Worm (Caenorhabditis elegans) whole organism, late embryonic: ENCODE measurements around the gene F36H9.5.

Source experiments
- C38D4.7 ChIP-seq: fragments of 200-800 bp; sonication (Bioruptor generic); optimal IDR thresholded peaks from 2 replicates; lab custom pipeline; 2018; ENCODE audit warnings: mild to moderate bottlenecking, missing genetic modification characterization, moderate library complexity, missing compliant biosample characterization
- K02D7.2 ChIP-seq: sonication (generic microtip); optimal IDR thresholded peaks from 2 replicates; lab custom pipeline; 2017; ENCODE audit warnings: mild to moderate bottlenecking, missing genetic modification characterization, missing compliant biosample characterization
- T23F11.4 ChIP-seq: fragments of 200-800 bp; sonication (Bioruptor generic); optimal IDR thresholded peaks from 2 replicates; lab custom pipeline; 2018; ENCODE audit warnings: mild to moderate bottlenecking, missing genetic modification characterization, missing compliant biosample characterization
- Y22D7AL.16 ChIP-seq: sonication (generic microtip); optimal IDR thresholded peaks from 2 replicates; lab custom pipeline; 2016; ENCODE audit warnings: missing genetic modification characterization, missing compliant biosample characterization
- ama-1 ChIP-seq: fragments of 150-350 bp; optimal IDR thresholded peaks from 2 replicates; lab custom pipeline; 2014
- ceh-14 ChIP-seq: sonication (generic microtip); optimal IDR thresholded peaks from 2 replicates; lab custom pipeline; 2016; ENCODE audit warnings: missing genotype, missing genetic modification characterization, missing compliant biosample characterization
- ceh-19 ChIP-seq: fragments of 200-800 bp; sonication (Bioruptor generic); optimal IDR thresholded peaks from 2 replicates; lab custom pipeline; 2018; ENCODE audit warnings: mild to moderate bottlenecking, missing genetic modification characterization, missing compliant biosample characterization
- ceh-2 ChIP-seq: sonication (generic microtip); optimal IDR thresholded peaks from 2 replicates; lab custom pipeline; 2016; ENCODE audit warnings: missing genotype, missing genetic modification characterization, missing compliant biosample characterization
- ceh-22 ChIP-seq: sonication (generic microtip); optimal IDR thresholded peaks from 2 replicates; lab custom pipeline; 2017; ENCODE audit warnings: missing biosample characterization, missing genetic modification characterization
- ceh-24 ChIP-seq: sonication (generic microtip); optimal IDR thresholded peaks from 2 replicates; lab custom pipeline; 2016; ENCODE audit warnings: mild to moderate bottlenecking, missing genetic modification characterization, missing compliant biosample characterization
- ceh-31 ChIP-seq: sonication (generic microtip); optimal IDR thresholded peaks from 2 replicates; lab custom pipeline; 2016; ENCODE audit warnings: missing genetic modification characterization, missing compliant biosample characterization
- ceh-34 ChIP-seq: sonication (generic microtip); optimal IDR thresholded peaks from 2 replicates; lab custom pipeline; 2016; ENCODE audit warnings: mild to moderate bottlenecking, missing genetic modification characterization, missing compliant biosample characterization
- ceh-45 ChIP-seq: fragments of 200-800 bp; sonication (Bioruptor generic); IDR thresholded peaks from 2 replicates; pipeline ENCODE4 v1.3.6; 2022; ENCODE audit warnings: missing genetic modification reagents, missing genetic modification characterization, missing compliant biosample characterization
- ceh-48 ChIP-seq: sonication (generic microtip); optimal IDR thresholded peaks from 2 replicates; lab custom pipeline; 2016; ENCODE audit warnings: missing genetic modification characterization, inconsistent platforms, missing compliant biosample characterization
- ceh-9 ChIP-seq: sonication (generic microtip); optimal IDR thresholded peaks from 2 replicates; lab custom pipeline; 2016; ENCODE audit warnings: mild to moderate bottlenecking, missing genetic modification characterization, inconsistent platforms, missing compliant biosample characterization
- dmd-4 ChIP-seq: sonication (generic microtip); optimal IDR thresholded peaks from 2 replicates; lab custom pipeline; 2016; ENCODE audit warnings: borderline replicate concordance, missing genetic modification characterization, missing compliant biosample characterization
- elt-2 ChIP-seq: sonication (generic microtip); optimal IDR thresholded peaks from 2 replicates; lab custom pipeline; 2016; ENCODE audit warnings: missing genetic modification reagents, missing genetic modification characterization, missing compliant biosample characterization
- ets-4 ChIP-seq: sonication (generic microtip); optimal IDR thresholded peaks from 2 replicates; lab custom pipeline; 2016; ENCODE audit warnings: missing genetic modification characterization, missing compliant biosample characterization
- eyg-1 ChIP-seq: sonication (generic microtip); optimal IDR thresholded peaks from 2 replicates; lab custom pipeline; 2016; ENCODE audit warnings: missing genotype, missing genetic modification characterization, missing compliant biosample characterization
- fkh-10 ChIP-seq: fragments of 150-350 bp; optimal IDR thresholded peaks from 2 replicates; lab custom pipeline; 2014; ENCODE audit warnings: missing biosample characterization, missing genetic modification reagents, missing genetic modification characterization
- fkh-6 ChIP-seq: sonication (generic microtip); optimal IDR thresholded peaks from 2 replicates; lab custom pipeline; 2016; ENCODE audit warnings: missing genetic modification characterization, missing compliant biosample characterization
- gmeb-2 ChIP-seq: sonication (generic microtip); optimal IDR thresholded peaks from 2 replicates; lab custom pipeline; 2016; ENCODE audit warnings: missing genetic modification characterization, inconsistent platforms, missing compliant biosample characterization
- hlh-13 ChIP-seq: fragments of 200-800 bp; sonication (Bioruptor generic); optimal IDR thresholded peaks from 2 replicates; lab custom pipeline; 2018; ENCODE audit warnings: mild to moderate bottlenecking, missing genetic modification characterization, missing compliant biosample characterization
- hlh-15 ChIP-seq: sonication (generic microtip); optimal IDR thresholded peaks from 2 replicates; lab custom pipeline; 2016; ENCODE audit warnings: missing genetic modification characterization, missing compliant biosample characterization
- hlh-6 ChIP-seq: sonication (generic microtip); optimal IDR thresholded peaks from 2 replicates; lab custom pipeline; 2016; ENCODE audit warnings: missing genotype, missing genetic modification characterization, missing compliant biosample characterization
- hlh-8 ChIP-seq: sonication (generic microtip); optimal IDR thresholded peaks from 2 replicates; lab custom pipeline; 2016; ENCODE audit warnings: missing genotype, missing genetic modification characterization, missing compliant biosample characterization
- lim-6 ChIP-seq: sonication (generic microtip); optimal IDR thresholded peaks from 2 replicates; lab custom pipeline; 2016; ENCODE audit warnings: missing genetic modification characterization, missing compliant biosample characterization
- lin-11 ChIP-seq: fragments of 200-800 bp; sonication (Bioruptor generic); optimal IDR thresholded peaks from 2 replicates; lab custom pipeline; 2018; ENCODE audit warnings: mild to moderate bottlenecking, missing genetic modification characterization, missing compliant biosample characterization
- madf-2 ChIP-seq: sonication (generic microtip); optimal IDR thresholded peaks from 2 replicates; lab custom pipeline; 2017; ENCODE audit warnings: missing genetic modification characterization, missing compliant biosample characterization
- nfya-1 ChIP-seq: sonication (generic microtip); optimal IDR thresholded peaks from 2 replicates; lab custom pipeline; 2017; ENCODE audit warnings: missing genetic modification characterization, mild to moderate bottlenecking, missing compliant biosample characterization, antibody characterized with exemption, moderate library complexity
- nhr-232 ChIP-seq: sonication (generic microtip); optimal IDR thresholded peaks from 2 replicates; lab custom pipeline; 2016; ENCODE audit warnings: missing genetic modification characterization, missing compliant biosample characterization
- npax-4 ChIP-seq: sonication (generic microtip); optimal IDR thresholded peaks from 2 replicates; lab custom pipeline; 2016; ENCODE audit warnings: missing genetic modification characterization, missing compliant biosample characterization
- odd-2 ChIP-seq: sonication (generic microtip); optimal IDR thresholded peaks from 2 replicates; lab custom pipeline; 2017; ENCODE audit warnings: antibody characterized with exemption, mild to moderate bottlenecking, missing genetic modification characterization, missing compliant biosample characterization
- pat-9 ChIP-seq: fragments of 200-800 bp; sonication (Bioruptor generic); optimal IDR thresholded peaks from 2 replicates; lab custom pipeline; 2018; ENCODE audit warnings: mild to moderate bottlenecking, missing genetic modification characterization, moderate library complexity, missing compliant biosample characterization
- pax-1 ChIP-seq: fragments of 150-350 bp; optimal IDR thresholded peaks from 2 replicates; lab custom pipeline; 2014; ENCODE audit warnings: missing biosample characterization, missing genetic modification characterization
- pha-2 ChIP-seq: sonication (generic microtip); optimal IDR thresholded peaks from 2 replicates; lab custom pipeline; 2017; ENCODE audit warnings: mild to moderate bottlenecking, missing genetic modification characterization, missing compliant biosample characterization
- pqm-1 ChIP-seq: sonication (generic microtip); optimal IDR thresholded peaks from 2 replicates; lab custom pipeline; 2016; ENCODE audit warnings: missing genetic modification characterization, missing compliant biosample characterization
- sox-2 ChIP-seq: fragments of 200-800 bp; sonication (Bioruptor generic); IDR thresholded peaks from 2 replicates; pipeline ENCODE4 v1.3.6; 2022; ENCODE audit warnings: missing genetic modification reagents, missing genetic modification characterization, missing compliant biosample characterization
- sox-4 ChIP-seq: sonication (generic microtip); optimal IDR thresholded peaks from 2 replicates; lab custom pipeline; 2017; ENCODE audit warnings: mild to moderate bottlenecking, missing genetic modification characterization, inconsistent platforms, missing compliant biosample characterization
- syd-9 ChIP-seq: sonication (generic microtip); optimal IDR thresholded peaks from 2 replicates; lab custom pipeline; 2016; ENCODE audit warnings: mild to moderate bottlenecking, missing genetic modification characterization, moderate library complexity, missing compliant biosample characterization
- tbx-2 ChIP-seq: sonication (generic microtip); optimal IDR thresholded peaks from 2 replicates; lab custom pipeline; 2016; ENCODE audit warnings: missing genetic modification characterization, missing compliant biosample characterization
- ttx-3 ChIP-seq: sonication (generic microtip); optimal IDR thresholded peaks from 2 replicates; lab custom pipeline; 2016; ENCODE audit warnings: missing genetic modification reagents, missing genetic modification characterization, missing compliant biosample characterization
- unc-55 ChIP-seq: sonication (generic microtip); optimal IDR thresholded peaks from 2 replicates; lab custom pipeline; 2017; ENCODE audit warnings: missing biosample characterization, missing genetic modification reagents, missing genetic modification characterization
- unc-86 ChIP-seq: sonication (generic microtip); optimal IDR thresholded peaks from 2 replicates; lab custom pipeline; 2016; ENCODE audit warnings: missing genetic modification characterization, missing compliant biosample characterization
- zip-5 ChIP-seq: sonication (generic microtip); optimal IDR thresholded peaks from 2 replicates; lab custom pipeline; 2016; ENCODE audit warnings: missing genetic modification characterization, missing compliant biosample characterization
- ztf-16 ChIP-seq: sonication (generic microtip); optimal IDR thresholded peaks from 2 replicates; lab custom pipeline; 2017; ENCODE audit warnings: missing genetic modification characterization, missing compliant biosample characterization

Gene F36H9.5

DNA sequence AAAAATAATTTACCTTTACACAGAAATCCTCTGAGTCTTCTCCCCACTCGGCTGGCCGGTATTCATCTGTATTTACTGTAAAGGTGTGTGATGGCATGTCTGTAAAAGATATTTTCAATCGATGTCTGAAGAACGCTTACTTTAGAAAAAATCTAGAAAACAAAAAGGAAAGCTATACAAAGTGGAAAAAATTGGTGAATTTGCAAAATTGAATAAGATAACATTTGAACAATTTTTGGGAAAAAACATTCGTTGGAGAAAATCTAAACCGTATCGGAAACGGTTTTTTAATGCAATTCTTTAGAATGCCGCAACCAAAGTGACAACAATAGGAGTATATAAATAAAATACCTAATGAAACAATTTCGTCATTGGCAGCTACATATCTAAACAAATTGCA is at the start of gene F36H9.5:
Gene F36H9.5, minus strand, starts transcription at position 101 of the 400 bp plus-strand sequence.
- no peak for TF ChIP-seq lim-6 (tag; lab: Kevin White, UChicago)
- no peak for TF ChIP-seq tbx-2 (tag; lab: Kevin White, UChicago)
- no peak for TF ChIP-seq ttx-3
- no peak for TF ChIP-seq nhr-232 (tag; lab: Kevin White, UChicago)
- no peak for TF ChIP-seq ceh-9 (tag; lab: Kevin White, UChicago)
- TF ChIP-seq hlh-13 (GFP tag; lab: Kevin White, UChicago), result no peak
- no peak for TF ChIP-seq hlh-6 (tag; lab: Kevin White, UChicago)
- no peak for TF ChIP-seq ceh-34
- no peak for TF ChIP-seq elt-2 (tag; lab: Kevin White, UChicago)
- no peak for TF ChIP-seq hlh-8 (tag; lab: Kevin White, UChicago)
- TF ChIP-seq T23F11.4, result no peak

DNA sequence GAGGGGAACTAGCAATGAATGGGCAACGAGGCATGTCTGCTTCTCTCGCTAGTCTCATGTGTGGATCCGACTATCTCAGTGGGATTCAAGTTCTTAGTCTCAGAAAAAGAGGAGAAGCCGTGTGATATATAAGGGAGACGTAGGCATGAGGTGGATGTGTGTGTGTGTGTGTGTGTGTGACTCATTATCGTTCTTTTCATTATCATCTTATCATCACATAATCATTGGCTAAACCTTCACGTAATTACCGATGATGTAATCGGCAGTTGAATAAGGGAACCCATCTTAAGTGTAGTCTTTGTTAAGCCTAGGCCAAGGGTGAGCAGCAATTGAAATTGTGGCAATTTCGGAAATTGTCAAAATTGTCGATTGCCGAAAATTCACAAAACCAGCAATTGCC is 48.2 kb upstream of the F36H9.5 start, which contains the start of gene Y32G9B.1:
Gene Y32G9B.1, minus strand, starts transcription at position 101 of the 400 bp plus-strand sequence.
- TF ChIP-seq elt-2 (tag; lab: Kevin White, UChicago), result peak; percentile 29
- no peak for TF ChIP-seq pax-1 (tag; lab: Kevin White, UChicago)

DNA sequence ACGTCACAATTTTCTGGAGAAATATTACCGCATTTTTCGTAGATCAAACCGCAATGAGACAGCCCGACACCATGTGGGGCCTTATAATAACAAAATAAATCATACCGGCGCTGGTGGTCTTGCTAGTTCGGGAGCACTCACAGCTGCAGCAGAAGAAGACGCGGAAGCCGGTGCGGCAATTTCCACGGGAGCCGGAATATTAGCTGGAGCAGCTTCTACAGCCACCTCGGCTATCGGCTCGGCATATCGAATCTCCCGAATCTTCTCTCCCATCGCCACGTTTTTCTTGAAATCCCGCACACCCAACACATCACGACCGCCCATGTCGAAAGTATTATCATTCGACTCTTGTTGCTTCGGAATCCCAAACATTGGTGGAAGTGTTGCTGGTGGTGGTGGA is 42.7 kb upstream of the F36H9.5 start:
- TF ChIP-seq ceh-19 (no peak), hlh-6 (tag; lab: Kevin White, UChicago) (no peak), hlh-13 (GFP tag; lab: Kevin White, UChicago) (no peak), odd-2 (tag; lab: Kevin White, UChicago) (no peak), sox-2 (no peak), ttx-3 (no peak), ceh-22 (tag; lab: Kevin White, UChicago) (no peak), fkh-6 (tag; lab: Kevin White, UChicago) (no peak), pqm-1 (tag; lab: Kevin White, UChicago) (no peak)

- TF ChIP-seq dmd-4 (no peak), ztf-16 (peak; percentile 47), ets-4 (tag; lab: Kevin White, UChicago) (no peak), ceh-24 (tag; lab: Kevin White, UChicago) (no peak), pqm-1 (tag; lab: Kevin White, UChicago) (no peak), ama-1 (lab: Kevin White, UChicago) (no peak), ceh-2 (tag; lab: Kevin White, UChicago) (no peak), ceh-34 (peak; percentile 15), ceh-45 (GFP tag; lab: Robert Waterston, UW) (peak; percentile 37; the same call in 1 of the 2 replicates), pax-1 (tag; lab: Kevin White, UChicago) (no peak), ttx-3 (peak; percentile 27), Y22D7AL.16 (no peak), elt-2 (tag; lab: Kevin White, UChicago) (peak; percentile 53), tbx-2 (tag; lab: Kevin White, UChicago) (peak; percentile 55), unc-55 (GFP tag; lab: Kevin White, UChicago) (no peak), zip-5 (peak; percentile 16), fkh-10 (GFP tag; lab: Kevin White, UChicago) (no peak), npax-4 (tag; lab: Kevin White, UChicago) (no peak), odd-2 (tag; lab: Kevin White, UChicago) (peak; percentile 7), nfya-1 (tag; lab: Kevin White, UChicago) (peak; percentile 59), hlh-15 (tag; lab: Kevin White, UChicago) (peak; percentile 8), ceh-48 (tag; lab: Kevin White, UChicago) (no peak), sox-2 (no peak), gmeb-2 (peak; percentile 47), ceh-31 (tag; lab: Kevin White, UChicago) (peak; percentile 35), hlh-8 (tag; lab: Kevin White, UChicago) (no peak), ceh-14 (tag; lab: Kevin White, UChicago) (no peak), pha-2 (tag; lab: Kevin White, UChicago) (peak; percentile 33), eyg-1 (tag; lab: Kevin White, UChicago) (no peak), C38D4.7 (GFP tag; lab: Kevin White, UChicago) (peak; percentile 59), syd-9 (tag; lab: Kevin White, UChicago) (no peak), K02D7.2 (tag; lab: Kevin White, UChicago) (no peak), unc-86 (tag; lab: Kevin White, UChicago) (peak; percentile 27), sox-4 (tag; lab: Kevin White, UChicago) (peak; percentile 44), T23F11.4 (no peak), lin-11 (tag; lab: Kevin White, UChicago) (peak; percentile 61), pat-9 (tag; lab: Kevin White, UChicago) (peak; percentile 48), madf-2 (peak; percentile 50)
Measured at ce11 chrV:1821287-1821686, 39.5 kb upstream of the F36H9.5 start, which contains the start of the genes gly-7 and mrpl-39. Gene gly-7 (minus strand): TSS chrV:1821323. Gene mrpl-39 (plus strand): TSS chrV:1821579.
